Fruit fly (Drosophila melanogaster) whole organism, pupa: ENCODE data around the gene CG14252.

Experiments used
- CG9948 ChIP-seq: fragments of 200-800 bp; sonication (Bioruptor generic); optimal IDR thresholded peaks from 2 replicates; lab custom pipeline; 2018; ENCODE audit warnings: missing biosample characterization, mild to moderate bottlenecking, missing genetic modification characterization, moderate library complexity
- Ets98B ChIP-seq: fragments of 200-800 bp; sonication (Bioruptor generic); IDR thresholded peaks from 2 replicates; pipeline ENCODE4 v1.3.6; 2022; ENCODE audit warnings: missing biosample characterization, missing genetic modification characterization

dm6 chr3R:26933885-26934284 is 11.4 kb upstream of the CG14252 start:
- TF ChIP-seq Ets98B (GFP tag; lab: Robert Waterston, UW) (no peak), CG9948 (no peak)
